Worm (Caenorhabditis elegans) whole organism, L2 larva: Measurements from ENCODE around the gene dod-17.

ENCODE experiments used
- C34F6.9 ChIP-seq: fragments of 150-350 bp; optimal IDR thresholded peaks from 2 replicates; lab custom pipeline; 2014; ENCODE audit warnings: missing biosample characterization, missing genetic modification characterization
- R02D3.7 ChIP-seq: fragments of 150-350 bp; optimal IDR thresholded peaks from 2 replicates; lab custom pipeline; 2014; ENCODE audit warnings: missing biosample characterization, missing genetic modification characterization
- ZK546.5 ChIP-seq: sonication (generic microtip); optimal IDR thresholded peaks from 2 replicates; lab custom pipeline; 2017; ENCODE audit warnings: missing biosample characterization, missing genetic modification characterization
- ceh-16 ChIP-seq: fragments of 150-350 bp; optimal IDR thresholded peaks from 2 replicates; lab custom pipeline; 2014; ENCODE audit warnings: missing biosample characterization, missing genetic modification characterization
- crh-2 ChIP-seq: sonication (generic microtip); optimal IDR thresholded peaks from 2 replicates; lab custom pipeline; 2017; ENCODE audit warnings: missing biosample characterization, missing genetic modification characterization
- dmd-4 ChIP-seq: sonication (generic microtip); optimal IDR thresholded peaks from 2 replicates; lab custom pipeline; 2017; ENCODE audit warnings: missing biosample characterization, missing genetic modification characterization
- elt-1 ChIP-seq: fragments of 150-350 bp; optimal IDR thresholded peaks from 2 replicates; lab custom pipeline; 2014; ENCODE audit warnings: missing biosample characterization, missing genetic modification characterization
- elt-3 ChIP-seq: sonication (generic microtip); optimal IDR thresholded peaks from 2 replicates; lab custom pipeline; 2017; ENCODE audit warnings: missing biosample characterization, missing genetic modification characterization
- fos-1 ChIP-seq: fragments of 150-350 bp; optimal IDR thresholded peaks from 2 replicates; lab custom pipeline; 2014; ENCODE audit warnings: missing biosample characterization, missing genetic modification characterization
- mdl-1 ChIP-seq, 2 experiments: fragments of 150-350 bp in 1 of 2; sonication (generic microtip) in 1 of 2; optimal IDR thresholded peaks; 2 replicates each; lab custom pipeline; 2017; ENCODE audit warnings: missing biosample characterization in 2 of 2, missing genetic modification characterization in 2 of 2
- nhr-129 ChIP-seq: fragments of 150-350 bp; optimal IDR thresholded peaks from 2 replicates; lab custom pipeline; 2014; ENCODE audit warnings: missing biosample characterization, missing genetic modification characterization
- nhr-21 ChIP-seq: fragments of 150-350 bp; optimal IDR thresholded peaks from 2 replicates; lab custom pipeline; 2014; ENCODE audit warnings: missing biosample characterization, missing genetic modification characterization
- nhr-6 ChIP-seq: fragments of 150-350 bp; optimal IDR thresholded peaks from 2 replicates; lab custom pipeline; 2014; ENCODE audit warnings: missing biosample characterization, missing genetic modification characterization
- skn-1 ChIP-seq: sonication (generic microtip); optimal IDR thresholded peaks from 2 replicates; lab custom pipeline; 2017; ENCODE audit warnings: missing biosample characterization, missing genetic modification characterization
- sma-9 ChIP-seq, 2 experiments: fragments of 150-350 bp in 1 of 2; sonication (generic microtip) in 1 of 2; optimal IDR thresholded peaks; 2 replicates each; lab custom pipeline; 2014 to 2016; ENCODE audit warnings: missing genetic modification characterization in 2 of 2, mild to moderate bottlenecking in 1 of 2, missing biosample characterization in 1 of 2, missing compliant biosample characterization in 1 of 2, missing genetic modification reagents in 1 of 2, moderate library complexity in 1 of 2
- snpc-4 ChIP-seq: fragments of 150-350 bp; optimal IDR thresholded peaks from 2 replicates; lab custom pipeline; 2014; ENCODE audit warnings: missing biosample characterization, missing genetic modification characterization
- unc-39 ChIP-seq: fragments of 150-350 bp; optimal IDR thresholded peaks from 2 replicates; lab custom pipeline; 2014; ENCODE audit warnings: missing biosample characterization, missing genetic modification characterization
- ztf-11 ChIP-seq: sonication (generic microtip); optimal IDR thresholded peaks from 2 replicates; lab custom pipeline; 2017; ENCODE audit warnings: missing biosample characterization, missing genetic modification characterization

The dod-17 gene

ce11 chrIV:13025853-13026343 lies 49.8 kb downstream of the dod-17 start (continued):
- TF ChIP-seq R02D3.7 (tag; lab: Kevin White, UChicago) (no peak), elt-3 (tag; lab: Kevin White, UChicago) (no peak)

DNA sequence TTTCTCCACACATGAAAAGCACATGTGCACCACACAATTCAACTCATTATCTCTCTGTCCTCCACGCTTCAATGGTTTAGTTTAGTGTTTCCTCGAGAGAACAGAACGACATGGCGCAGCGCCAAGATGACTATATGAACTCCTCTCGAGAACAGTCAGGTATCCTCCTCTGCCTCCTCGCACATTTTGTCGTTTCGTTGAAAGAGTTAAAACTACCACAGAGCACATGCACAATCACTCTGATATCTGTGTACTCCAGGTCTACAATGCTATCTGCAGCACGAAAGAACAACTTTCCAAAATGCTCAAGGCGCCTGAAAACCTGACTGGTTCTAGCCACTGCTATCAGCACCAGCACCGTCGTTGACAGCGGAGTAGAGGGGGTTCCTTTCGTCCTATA lies 50.7 kb downstream of the dod-17 start:
- TF ChIP-seq ZK546.5: no peak
- TF ChIP-seq fos-1 (tag; lab: Kevin White, UChicago): peak; percentile 69
- no peak for TF ChIP-seq nhr-6 (tag; lab: Kevin White, UChicago)
- no peak for TF ChIP-seq skn-1 (tag; lab: Kevin White, UChicago)
- TF ChIP-seq nhr-129 (tag; lab: Kevin White, UChicago): no peak
- no peak for TF ChIP-seq R02D3.7 (tag; lab: Kevin White, UChicago)
- no peak for TF ChIP-seq ceh-16 (tag; lab: Kevin White, UChicago)
- TF ChIP-seq mdl-1 (tag; optimal IDR thresholded peaks at IDR 0.05; lab: Kevin White, UChicago): peak in 1 of 2 experiments; percentile 8
- TF ChIP-seq dmd-4 (tag; lab: Kevin White, UChicago): no peak
- TF ChIP-seq elt-1: no peak
- no peak for TF ChIP-seq ztf-11 (tag; lab: Kevin White, UChicago)
- TF ChIP-seq crh-2 (tag; lab: Kevin White, UChicago): peak; percentile 2
- TF ChIP-seq snpc-4: no peak
- no peak for TF ChIP-seq unc-39 (tag; lab: Kevin White, UChicago)
- TF ChIP-seq nhr-21 (tag; lab: Kevin White, UChicago): no peak
- peak; percentile 85 for TF ChIP-seq sma-9 (GFP tag; optimal IDR thresholded peaks at IDR 0.05; lab: Kevin White, UChicago)
- no peak for TF ChIP-seq sma-9 (tag; optimal IDR thresholded peaks at IDR 0.05; lab: Kevin White, UChicago)
- no peak for TF ChIP-seq C34F6.9
